Fruit fly (Drosophila melanogaster): ENCODE measurements around the gene Reps.
A peak's percentile ranks its signal among the peaks of the same experiment; 100 is the strongest.

- 0 out of 3 replicates have a peak, but pooled peaks have one; percentile 30 for TF ChIP-seq fd96Ca (GFP tag; IDR thresholded peaks at IDR 0.05)
- no peak for TF ChIP-seq EcR (GFP tag; optimal IDR thresholded peaks at IDR 0.05)
- TF ChIP-seq rn (GFP tag; IDR thresholded peaks at IDR 0.05), result no peak
- no peak for TF ChIP-seq D1 (tag; optimal IDR thresholded peaks at IDR 0.05)
- TF ChIP-seq CG4496 (GFP tag; IDR thresholded peaks at IDR 0.05), result 0 out of 3 replicates have a peak, but pooled peaks have one; percentile 29
- no peak; the same call in 1 of the 2 replicates for TF ChIP-seq Ets98B (GFP tag; IDR thresholded peaks at IDR 0.05)
- peak; percentile 83 for TF ChIP-seq CG15710 (tag; optimal IDR thresholded peaks at IDR 0.05)
- TF ChIP-seq CG14655 (GFP tag; optimal IDR thresholded peaks at IDR 0.05), result no peak
Measured at dm6 chr2L:11113011-11113528, 6.6 kb upstream of the Reps start, which contains the start of gene Idua.

Data from whole organism, pupa.